Fruit fly (Drosophila melanogaster) Kc167 (cell line): Measurements from ENCODE around the gene CG12974.

Experiments used
- Myc ChIP-seq: fragments of >200 bp; optimal IDR thresholded peaks from 2 replicates; lab custom pipeline; 2017; ENCODE audit warnings: missing external identifiers
- Sin3A ChIP-seq: fragments of >200 bp; optimal IDR thresholded peaks from 2 replicates; lab custom pipeline; 2018; ENCODE audit warnings: missing external identifiers
- h ChIP-seq: fragments of >200 bp; optimal IDR thresholded peaks from 3 replicates; lab custom pipeline; 2018; ENCODE audit warnings: missing external identifiers
- psq ChIP-seq: fragments of >200 bp; optimal IDR thresholded peaks from 2 replicates; lab custom pipeline; 2017; ENCODE audit warnings: missing external identifiers
- ttk ChIP-seq: sonication (Bioruptor generic); optimal IDR thresholded peaks from 2 replicates; lab custom pipeline; 2017; ENCODE audit warnings: missing external identifiers

DNA sequence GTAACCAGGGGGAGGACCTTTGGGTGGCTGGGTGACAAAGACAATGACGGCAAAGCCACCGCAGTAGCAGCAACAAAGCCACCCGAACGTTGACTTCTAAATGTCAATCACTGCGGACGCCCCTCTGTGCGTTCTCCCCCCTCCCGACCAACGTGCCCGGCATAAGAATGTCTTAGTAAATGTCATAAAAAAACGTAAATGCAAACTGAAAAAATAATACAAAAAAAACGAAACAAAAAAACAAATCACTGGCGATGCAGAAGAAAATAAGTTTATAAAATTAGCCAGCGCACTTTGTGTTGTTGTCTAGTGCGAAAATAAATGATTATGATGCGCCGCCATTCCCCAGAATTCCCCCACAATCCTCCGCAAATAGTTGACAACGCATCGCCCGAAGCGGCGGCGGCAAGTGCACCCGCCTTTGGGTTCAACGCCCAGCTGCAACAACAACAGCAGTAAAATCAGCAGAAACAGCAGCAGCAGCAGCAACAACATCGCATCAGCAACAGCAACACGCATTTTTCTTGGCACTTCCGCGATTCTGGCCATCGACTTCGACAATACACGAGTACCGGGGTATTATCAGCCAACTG, 48.7 kb downstream of the CG12974 start:
- no peak for TF ChIP-seq Sin3A (lab: Kevin White, UChicago)
- TF ChIP-seq h (lab: Kevin White, UChicago): no peak
- TF ChIP-seq psq (lab: Kevin White, UChicago): no peak
- no peak for TF ChIP-seq ttk (lab: Kevin White, UChicago)
- no peak for TF ChIP-seq Myc (lab: Kevin White, UChicago)
